Fruit fly (Drosophila melanogaster) whole organism, adult: ENCODE results near the gene CG42525.

Experiments
- CG11617 ChIP-seq: fragments of 200-800 bp; sonication (Bioruptor generic); optimal IDR thresholded peaks from 2 replicates; lab custom pipeline; 2017; ENCODE audit warnings: mild to moderate bottlenecking, missing biosample characterization, missing genetic modification reagents, missing genetic modification characterization
- CG12768 ChIP-seq: fragments of 200-800 bp; sonication (Bioruptor generic); optimal IDR thresholded peaks from 2 replicates; lab custom pipeline; 2017; ENCODE audit warnings: missing biosample characterization, missing genetic modification characterization, mild to moderate bottlenecking, moderate library complexity, missing genetic modification reagents
- CG14711 ChIP-seq: fragments of 200-800 bp; sonication (Bioruptor generic); optimal IDR thresholded peaks from 2 replicates; lab custom pipeline; 2018; ENCODE audit warnings: missing biosample characterization, mild to moderate bottlenecking, missing genetic modification characterization, moderate library complexity
- CG1620 ChIP-seq: fragments of 200-800 bp; sonication (Bioruptor generic); optimal IDR thresholded peaks from 2 replicates; lab custom pipeline; 2016; ENCODE audit warnings: missing biosample characterization, missing genetic modification characterization
- CG33017 ChIP-seq: fragments of 200-800 bp; sonication (Bioruptor generic); optimal IDR thresholded peaks from 2 replicates; lab custom pipeline; 2018; ENCODE audit warnings: missing biosample characterization, mild to moderate bottlenecking, missing genetic modification characterization, moderate library complexity
- CG5204 ChIP-seq: fragments of 200-800 bp; sonication (Bioruptor generic); optimal IDR thresholded peaks from 2 replicates; lab custom pipeline; 2016; ENCODE audit warnings: missing biosample characterization, missing genetic modification characterization
- CG7045 ChIP-seq: fragments of 200-800 bp; sonication (Bioruptor generic); optimal IDR thresholded peaks from 2 replicates; lab custom pipeline; 2017; ENCODE audit warnings: missing biosample characterization, mild to moderate bottlenecking, missing genetic modification characterization
- CG7101 ChIP-seq: fragments of 200-800 bp; sonication (Bioruptor generic); optimal IDR thresholded peaks from 2 replicates; lab custom pipeline; 2018; ENCODE audit warnings: missing biosample characterization, mild to moderate bottlenecking, missing genetic modification characterization, moderate library complexity
- Clk ChIP-seq: fragments of 200-800 bp; sonication (Bioruptor generic); optimal IDR thresholded peaks from 2 replicates; lab custom pipeline; 2017; ENCODE audit warnings: missing biosample characterization, missing genetic modification characterization
- Crg-1 ChIP-seq: fragments of 200-800 bp; sonication (Bioruptor generic); optimal IDR thresholded peaks from 2 replicates; lab custom pipeline; 2016; ENCODE audit warnings: missing biosample characterization, missing genetic modification characterization
- Hr96 ChIP-seq: fragments of 200-800 bp; sonication (Bioruptor generic); optimal IDR thresholded peaks from 2 replicates; lab custom pipeline; 2016; ENCODE audit warnings: missing biosample characterization, missing genetic modification characterization
- Mnt ChIP-seq: fragments of 200-800 bp; sonication (Bioruptor generic); optimal IDR thresholded peaks from 2 replicates; lab custom pipeline; 2016; ENCODE audit warnings: missing biosample characterization, mild to moderate bottlenecking, missing genetic modification characterization
- bab1 ChIP-seq: fragments of 200-800 bp; sonication (Bioruptor generic); optimal IDR thresholded peaks from 3 replicates; lab custom pipeline; 2019; ENCODE audit warnings: missing biosample characterization, mild to moderate bottlenecking, missing genetic modification characterization, moderate library complexity
- cic ChIP-seq: fragments of 200-800 bp; sonication (Bioruptor generic); optimal IDR thresholded peaks from 2 replicates; lab custom pipeline; 2017; ENCODE audit warnings: missing biosample characterization, mild to moderate bottlenecking, missing genetic modification characterization, moderate library complexity
- cnc ChIP-seq, 2 experiments: fragments of >200 bp; optimal IDR thresholded peaks; 2 replicates each; lab custom pipeline; 2017
- kay ChIP-seq: fragments of 200-800 bp; sonication (Bioruptor generic); peaks from one replicate; lab custom pipeline; 2016; ENCODE audit warnings: missing biosample characterization, missing genetic modification characterization, borderline replicate concordance
- ovo ChIP-seq: fragments of 200-800 bp; sonication (Bioruptor generic); optimal IDR thresholded peaks from 2 replicates; lab custom pipeline; 2016; ENCODE audit warnings: missing biosample characterization, missing genetic modification characterization
- pad ChIP-seq: fragments of 200-800 bp; sonication (Bioruptor generic); optimal IDR thresholded peaks from 3 replicates; lab custom pipeline; 2017; ENCODE audit warnings: missing biosample characterization, missing genetic modification characterization, mild to moderate bottlenecking, moderate library complexity, missing genetic modification reagents
- tj ChIP-seq: fragments of 200-800 bp; sonication (Bioruptor generic); optimal IDR thresholded peaks from 3 replicates; lab custom pipeline; 2017; ENCODE audit warnings: missing biosample characterization, mild to moderate bottlenecking, missing genetic modification characterization, moderate library complexity
- toe ChIP-seq: fragments of 200-800 bp; sonication (Bioruptor generic); optimal IDR thresholded peaks from 2 replicates; lab custom pipeline; 2016; ENCODE audit warnings: missing biosample characterization, missing genetic modification characterization

The CG42525 gene

DNA sequence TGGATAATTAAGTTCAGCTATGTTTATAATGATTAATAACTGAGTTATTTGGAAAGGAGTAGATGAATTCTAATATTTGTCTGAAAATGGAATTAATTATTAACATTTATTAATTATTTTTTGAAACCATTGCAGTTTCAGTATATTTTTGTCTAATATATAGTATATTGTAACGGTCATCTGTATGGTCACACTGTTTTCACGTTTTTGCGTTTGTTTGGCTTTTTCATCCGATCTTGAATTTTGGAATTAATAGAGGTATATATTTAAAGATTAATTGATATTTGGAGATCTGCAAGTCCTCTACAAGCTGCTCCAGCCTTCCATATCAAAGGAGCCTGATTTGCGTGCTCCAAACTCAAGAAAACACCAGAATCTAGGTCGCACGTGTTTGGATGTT, 20.4 kb downstream of the CG42525 start, which contains the start of the genes CG32278 and CG32281:
Gene CG32278 (plus strand): TSS at position 180 of the 400 bp plus-strand sequence.
Gene CG32281 (plus strand): TSS at position 269 of the 400 bp plus-strand sequence.
- TF ChIP-seq Crg-1 (GFP tag; lab: Kevin White, UChicago) (no peak), Mnt (GFP tag; lab: Kevin White, UChicago) (peak; percentile 28)

- peak; percentile 14 for TF ChIP-seq CG12768 (GFP tag; lab: Kevin White, UChicago)
- no peak for TF ChIP-seq ovo
Observed at dm6 chr3L:3166200-3166695, 23.3 kb downstream of the CG42525 start, which contains the start of gene Asciz. Gene Asciz, minus strand, starts transcription at chr3L:3166250.

DNA sequence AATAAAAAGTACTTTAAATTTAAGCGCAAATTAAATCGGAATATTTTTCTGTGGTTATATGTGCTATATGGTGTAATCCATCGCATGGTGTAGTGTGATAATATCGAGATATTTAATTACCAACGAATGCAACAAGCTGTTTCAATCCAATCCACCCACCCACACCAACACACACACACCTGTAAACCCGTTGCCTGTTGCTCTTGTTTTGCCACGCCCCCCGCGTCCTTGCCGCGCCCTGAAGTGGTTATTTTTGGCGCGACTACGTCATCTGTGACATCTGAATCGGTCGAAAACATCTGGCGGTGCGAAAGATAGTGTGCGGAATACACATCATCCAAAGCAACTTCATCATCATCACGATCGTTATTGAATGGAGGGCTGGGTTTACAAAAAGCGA, 24.1 kb downstream of the CG42525 start:
- TF ChIP-seq cic (no peak), CG11617 (peak; percentile 1)

DNA sequence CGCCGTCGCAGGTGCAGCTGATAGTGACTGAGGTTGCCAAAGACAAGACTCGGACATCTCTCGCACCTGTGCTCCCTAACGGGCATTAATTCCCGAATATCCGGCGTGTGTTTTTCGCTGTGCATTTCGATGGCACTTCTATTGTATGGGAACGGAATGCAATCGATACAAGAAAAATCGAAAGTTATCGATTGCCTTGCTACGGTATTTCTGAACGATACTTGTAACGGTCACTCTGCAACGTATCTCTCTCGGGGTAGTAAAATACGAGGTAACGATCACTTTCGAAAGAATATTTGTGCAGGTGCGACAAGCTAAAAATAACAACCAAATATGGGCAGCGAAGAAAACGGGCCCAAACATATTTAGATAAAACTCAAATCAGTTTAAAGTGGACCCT, 24.6 kb downstream of the CG42525 start, which contains the start of gene CG32280:
Gene CG32280 (plus strand): TSS at position 231 of the 400 bp plus-strand sequence.
- TF ChIP-seq bab1 (GFP tag; lab: Kevin White, UChicago) (peak; percentile 60), Crg-1 (GFP tag; lab: Kevin White, UChicago) (peak; percentile 57), Clk (GFP tag; lab: Kevin White, UChicago) (no peak), CG7101 (tag; lab: Kevin White, UChicago) (peak; percentile 10), cic (peak; percentile 17), CG11617 (peak; percentile 19), Mnt (GFP tag; lab: Kevin White, UChicago) (peak; percentile 30), cnc (optimal IDR thresholded peaks at IDR 0.05; lab: Kevin White, UChicago) (no peak), toe (GFP tag; lab: Kevin White, UChicago) (no peak), CG5204 (GFP tag; lab: Kevin White, UChicago) (no peak), CG14711 (tag; lab: Kevin White, UChicago) (no peak), ovo (peak; percentile 39)

dm6 chr3L:3162584-3162983, 27.0 kb downstream of the CG42525 start:
- TF ChIP-seq cic (no peak), pad (GFP tag; lab: Kevin White, UChicago) (no peak), Crg-1 (GFP tag; lab: Kevin White, UChicago) (no peak), cnc (optimal IDR thresholded peaks at IDR 0.05; lab: Kevin White, UChicago) (no peak), CG5204 (GFP tag; lab: Kevin White, UChicago) (no peak), CG1620 (no peak)

dm6 chr3L:3161968-3162367, 27.6 kb downstream of the CG42525 start, which contains the start of gene rasp:
Gene rasp, plus strand, starts transcription at chr3L:3162180.
- TF ChIP-seq Clk (GFP tag; lab: Kevin White, UChicago) = no peak
- no peak for TF ChIP-seq Hr96 (GFP tag; lab: Kevin White, UChicago)
- no peak for TF ChIP-seq CG7101 (tag; lab: Kevin White, UChicago)
- no peak for TF ChIP-seq kay (GFP tag; lab: Kevin White, UChicago)
- no peak for TF ChIP-seq CG33017 (tag; lab: Kevin White, UChicago)
- no peak for TF ChIP-seq CG1620
- no peak for TF ChIP-seq CG12768 (GFP tag; lab: Kevin White, UChicago)
- no peak for TF ChIP-seq tj (GFP tag; lab: Kevin White, UChicago)
- no peak for TF ChIP-seq CG11617

dm6 chr3L:3159309-3160194, 30.0 kb downstream of the CG42525 start, which contains the start of the genes ND-30 and CG15812:
Gene ND-30, minus strand, starts transcription at chr3L:3159578.
Gene CG15812, plus strand, starts transcription at chr3L:3159991.
- no peak for TF ChIP-seq bab1 (GFP tag; lab: Kevin White, UChicago)
- no peak for TF ChIP-seq pad (GFP tag; lab: Kevin White, UChicago)
- no peak for TF ChIP-seq Mnt (GFP tag; lab: Kevin White, UChicago)
- no peak for TF ChIP-seq CG12768 (GFP tag; lab: Kevin White, UChicago)
- no peak for TF ChIP-seq CG33017 (tag; lab: Kevin White, UChicago)
- no peak for TF ChIP-seq Hr96 (GFP tag; lab: Kevin White, UChicago)
- no peak for TF ChIP-seq cic
- no peak for TF ChIP-seq CG5204 (GFP tag; lab: Kevin White, UChicago)
- TF ChIP-seq Clk (GFP tag; lab: Kevin White, UChicago) = no peak
- peak; percentile 94 for TF ChIP-seq CG14711 (tag; lab: Kevin White, UChicago)
- peak; percentile 31 for TF ChIP-seq Crg-1 (GFP tag; lab: Kevin White, UChicago)
- no peak for TF ChIP-seq cnc (optimal IDR thresholded peaks at IDR 0.05; lab: Kevin White, UChicago)
- no peak for TF ChIP-seq kay (GFP tag; lab: Kevin White, UChicago)
- no peak for TF ChIP-seq ovo
- TF ChIP-seq CG7045 (GFP tag; lab: Kevin White, UChicago) = no peak
- TF ChIP-seq CG7101 (tag; lab: Kevin White, UChicago) = peak; percentile 34
- TF ChIP-seq CG11617 = peak; percentile 53
- peak; percentile 15 for TF ChIP-seq tj (GFP tag; lab: Kevin White, UChicago)
- peak; percentile 29 for TF ChIP-seq CG1620
- no peak for TF ChIP-seq toe (GFP tag; lab: Kevin White, UChicago)
